Fruit fly (Drosophila melanogaster) whole organism, prepupa: ENCODE measurements around the gene RIOK2.

ENCODE experiments used
- Blimp-1 ChIP-seq: fragments of 200-800 bp; sonication (Bioruptor generic); optimal IDR thresholded peaks from 3 replicates; lab custom pipeline; 2017; ENCODE audit warnings: missing biosample characterization, missing genetic modification characterization, mild to moderate bottlenecking, moderate library complexity, missing genetic modification reagents
- CG10669 ChIP-seq: fragments of 200-800 bp; sonication (Bioruptor generic); optimal IDR thresholded peaks from 3 replicates; lab custom pipeline; 2018; ENCODE audit warnings: missing biosample characterization, mild to moderate bottlenecking, missing genetic modification characterization, moderate library complexity
- CG11762 ChIP-seq: fragments of 200-800 bp; sonication (Bioruptor generic); optimal IDR thresholded peaks from 3 replicates; lab custom pipeline; 2016; ENCODE audit warnings: missing biosample characterization, missing genetic modification characterization; ENCODE audit not compliant: insufficient read depth
- CG11902 ChIP-seq: fragments of 200-800 bp; sonication (Bioruptor generic); optimal IDR thresholded peaks from 3 replicates; lab custom pipeline; 2016; ENCODE audit warnings: missing biosample characterization, missing genetic modification characterization
- CG16779 ChIP-seq: fragments of 200-800 bp; sonication (Bioruptor generic); optimal IDR thresholded peaks from 3 replicates; lab custom pipeline; 2017; ENCODE audit warnings: missing biosample characterization, mild to moderate bottlenecking, missing genetic modification characterization
- CG3032 ChIP-seq: fragments of 200-800 bp; optimal IDR thresholded peaks from 2 replicates; lab custom pipeline; 2019; ENCODE audit warnings: missing biosample characterization, mild to moderate bottlenecking, missing genetic modification characterization, moderate library complexity
- CG32006 ChIP-seq: fragments of 200-800 bp; sonication (Bioruptor generic); optimal IDR thresholded peaks from 3 replicates; lab custom pipeline; 2017; ENCODE audit warnings: missing biosample characterization, mild to moderate bottlenecking, missing genetic modification characterization
- CG34406 ChIP-seq: fragments of 200-800 bp; sonication (Bioruptor generic); optimal IDR thresholded peaks from 3 replicates; lab custom pipeline; 2016; ENCODE audit warnings: missing biosample characterization, missing genetic modification characterization
- CG4318 ChIP-seq: fragments of 200-800 bp; sonication (Bioruptor generic); optimal IDR thresholded peaks from 3 replicates; lab custom pipeline; 2017; ENCODE audit warnings: missing biosample characterization, mild to moderate bottlenecking, missing genetic modification characterization
- CG6163 ChIP-seq: fragments of 200-800 bp; sonication (Bioruptor generic); IDR thresholded peaks from 3 replicates; pipeline ENCODE4 v1.3.6; 2022; ENCODE audit warnings: missing biosample characterization, missing genetic modification characterization
- CG6276 ChIP-seq: fragments of 200-800 bp; sonication (Bioruptor generic); optimal IDR thresholded peaks from 2 replicates; lab custom pipeline; 2017; ENCODE audit warnings: missing biosample characterization, mild to moderate bottlenecking, missing genetic modification characterization
- CG6792 ChIP-seq: fragments of 200-800 bp; sonication (Bioruptor generic); optimal IDR thresholded peaks from 3 replicates; lab custom pipeline; 2016; ENCODE audit warnings: missing biosample characterization, missing genetic modification characterization
- CG6854 ChIP-seq: fragments of 200-800 bp; sonication (Bioruptor generic); optimal IDR thresholded peaks from 2 replicates; lab custom pipeline; 2017; ENCODE audit warnings: missing biosample characterization, mild to moderate bottlenecking, missing genetic modification characterization
- CG7368 ChIP-seq: fragments of 200-800 bp; sonication (Bioruptor generic); optimal IDR thresholded peaks from 3 replicates; lab custom pipeline; 2016; ENCODE audit warnings: missing biosample characterization, missing genetic modification characterization
- CG8319 ChIP-seq: fragments of 200-800 bp; sonication (Bioruptor generic); optimal IDR thresholded peaks from 3 replicates; lab custom pipeline; 2016; ENCODE audit warnings: missing biosample characterization, missing genetic modification characterization
- CG9139 ChIP-seq: fragments of 200-800 bp; sonication (Bioruptor generic); optimal IDR thresholded peaks from 3 replicates; lab custom pipeline; 2017; ENCODE audit warnings: missing biosample characterization, mild to moderate bottlenecking, missing genetic modification characterization
- Eip75B ChIP-seq: fragments of 200-800 bp; sonication (Bioruptor generic); optimal IDR thresholded peaks from 3 replicates; lab custom pipeline; 2016; ENCODE audit warnings: missing biosample characterization, missing genetic modification characterization
- Eip78C ChIP-seq: fragments of 200-800 bp; sonication (Bioruptor generic); peaks from one replicate; lab custom pipeline; 2016; ENCODE audit warnings: missing biosample characterization, missing genetic modification characterization
- Eip93F ChIP-seq: fragments of 200-800 bp; sonication (Bioruptor generic); optimal IDR thresholded peaks from 2 replicates; lab custom pipeline; 2016; ENCODE audit warnings: missing biosample characterization, mild to moderate bottlenecking, missing genetic modification characterization
- Hr38 ChIP-seq: sonication (Bioruptor generic); optimal IDR thresholded peaks from 2 replicates; lab custom pipeline; 2016; ENCODE audit warnings: missing biosample characterization, missing genetic modification characterization
- Hr39 ChIP-seq: fragments of 200-800 bp; sonication (Bioruptor generic); optimal IDR thresholded peaks from 2 replicates; lab custom pipeline; 2016; ENCODE audit warnings: missing biosample characterization, missing genetic modification characterization
- Hr4 ChIP-seq: fragments of 200-800 bp; sonication (Bioruptor generic); optimal IDR thresholded peaks from 3 replicates; lab custom pipeline; 2016; ENCODE audit warnings: missing biosample characterization, missing genetic modification characterization
- Lpt ChIP-seq: fragments of 200-800 bp; sonication (Bioruptor generic); optimal IDR thresholded peaks from 3 replicates; lab custom pipeline; 2016; ENCODE audit warnings: missing biosample characterization, missing genetic modification characterization
- OdsH ChIP-seq: fragments of 200-800 bp; sonication (Bioruptor generic); optimal IDR thresholded peaks from 3 replicates; lab custom pipeline; 2016; ENCODE audit warnings: missing biosample characterization, missing genetic modification characterization
- Sox15 ChIP-seq: fragments of 200-800 bp; sonication (Bioruptor generic); optimal IDR thresholded peaks from 3 replicates; lab custom pipeline; 2016; ENCODE audit warnings: missing biosample characterization, missing genetic modification characterization
- acj6 ChIP-seq: fragments of 200-800 bp; sonication (Bioruptor generic); optimal IDR thresholded peaks from 3 replicates; lab custom pipeline; 2016; ENCODE audit warnings: missing biosample characterization, missing genetic modification characterization
- cyc ChIP-seq: fragments of 200-800 bp; sonication (Bioruptor generic); optimal IDR thresholded peaks from 3 replicates; lab custom pipeline; 2016; ENCODE audit warnings: missing biosample characterization, missing genetic modification characterization
- esn ChIP-seq: fragments of 200-800 bp; sonication (Bioruptor generic); optimal IDR thresholded peaks from 2 replicates; lab custom pipeline; 2016; ENCODE audit warnings: missing biosample characterization, mild to moderate bottlenecking, missing genetic modification characterization, moderate library complexity
- lz ChIP-seq: fragments of 200-800 bp; sonication (Bioruptor generic); optimal IDR thresholded peaks from 3 replicates; lab custom pipeline; 2016; ENCODE audit warnings: missing biosample characterization, missing genetic modification characterization
- net ChIP-seq: fragments of 200-800 bp; sonication (Bioruptor generic); optimal IDR thresholded peaks from 3 replicates; lab custom pipeline; 2016; ENCODE audit warnings: missing biosample characterization, missing genetic modification characterization
- pdm3 ChIP-seq: fragments of 200-800 bp; sonication (Bioruptor generic); optimal IDR thresholded peaks from 3 replicates; lab custom pipeline; 2016; ENCODE audit warnings: missing biosample characterization, missing genetic modification characterization
- salr ChIP-seq, 2 experiments: fragments of 200-800 bp; sonication (Bioruptor generic); optimal IDR thresholded peaks; 3 replicates each; lab custom pipeline; 2016 to 2018; ENCODE audit warnings: missing biosample characterization in 2 of 2, missing genetic modification characterization in 2 of 2, mild to moderate bottlenecking in 1 of 2
- spab ChIP-seq: fragments of 200-800 bp; sonication (Bioruptor generic); optimal IDR thresholded peaks from 2 replicates; lab custom pipeline; 2017; ENCODE audit warnings: missing biosample characterization, mild to moderate bottlenecking, missing genetic modification characterization, missing genetic modification reagents
- ss ChIP-seq, 2 experiments: fragments of 200-800 bp; sonication (Bioruptor generic); optimal IDR thresholded peaks; 2 replicates in 1 of 2; 3 replicates in 1 of 2; lab custom pipeline; 2017 to 2018; ENCODE audit warnings: mild to moderate bottlenecking in 2 of 2, missing biosample characterization in 2 of 2, missing genetic modification characterization in 2 of 2, moderate library complexity in 1 of 2
- svp ChIP-seq: fragments of 200-800 bp; sonication (Bioruptor generic); peaks from one replicate; lab custom pipeline; 2016; ENCODE audit warnings: missing biosample characterization, missing genetic modification characterization
- topi ChIP-seq: fragments of 200-800 bp; sonication (Bioruptor generic); optimal IDR thresholded peaks from 3 replicates; lab custom pipeline; 2016; ENCODE audit warnings: missing biosample characterization, missing genetic modification characterization
- vri ChIP-seq: fragments of 200-800 bp; sonication (Bioruptor generic); optimal IDR thresholded peaks from 3 replicates; lab custom pipeline; 2016; ENCODE audit warnings: missing biosample characterization, mild to moderate bottlenecking, missing genetic modification characterization

RIOK2 gene

dm6 chr3R:25262322-25262761 is 3.3 kb upstream of the RIOK2 start, which contains the start of the genes Kdsr and CG11858 (continued):
- no peak for TF ChIP-seq acj6 (GFP tag; lab: Kevin White, UChicago)
- TF ChIP-seq Eip93F: peak; percentile 60
- TF ChIP-seq CG7368 (GFP tag; lab: Kevin White, UChicago): no peak
- TF ChIP-seq CG32006 (GFP tag; lab: Kevin White, UChicago): no peak
- TF ChIP-seq CG9139 (GFP tag; lab: Kevin White, UChicago): no peak
- peak; percentile 13 for TF ChIP-seq Sox15
- TF ChIP-seq OdsH (GFP tag; lab: Kevin White, UChicago): no peak
- TF ChIP-seq CG11762 (GFP tag; lab: Kevin White, UChicago): no peak
- TF ChIP-seq CG8319 (GFP tag; lab: Kevin White, UChicago): no peak
- TF ChIP-seq salr (GFP tag; optimal IDR thresholded peaks at IDR 0.05; lab: Kevin White, UChicago): no peak
- TF ChIP-seq CG10669 (GFP tag; lab: Kevin White, UChicago): no peak
- TF ChIP-seq CG16779: no peak
- TF ChIP-seq Hr39 (GFP tag; lab: Kevin White, UChicago): no peak
- TF ChIP-seq CG4318: no peak
- no peak for TF ChIP-seq CG6854
- TF ChIP-seq Eip78C (GFP tag; lab: Kevin White, UChicago): no peak
- TF ChIP-seq cyc (GFP tag; lab: Kevin White, UChicago): no peak
- no peak for TF ChIP-seq pdm3 (GFP tag; lab: Kevin White, UChicago)
- TF ChIP-seq vri (GFP tag; lab: Kevin White, UChicago): peak; percentile 94
- peak; percentile 78 for TF ChIP-seq esn (GFP tag; lab: Kevin White, UChicago)
- no peak for TF ChIP-seq CG34406 (GFP tag; lab: Kevin White, UChicago)
- TF ChIP-seq Hr38 (GFP tag; lab: Kevin White, UChicago): no peak
- peak; percentile 58; the same call in 1 of the 3 replicates for TF ChIP-seq CG6163

dm6 chr3R:25266751-25267150 is 1.1 kb downstream of the RIOK2 start:
- no peak for TF ChIP-seq CG34406 (GFP tag; lab: Kevin White, UChicago)
- no peak for TF ChIP-seq svp
- TF ChIP-seq CG3032 (tag; lab: Kevin White, UChicago): no peak
- no peak for TF ChIP-seq topi

dm6 chr3R:25269909-25270308 is 4.3 kb downstream of the RIOK2 start, which contains the start of the genes CG11889 and CG11891:
Gene CG11889 (plus strand): TSS chr3R:25270209.
Gene CG11891 (plus strand): TSS chr3R:25270209.
- no peak for TF ChIP-seq CG6163
- no peak for TF ChIP-seq ss (GFP tag; optimal IDR thresholded peaks at IDR 0.05; lab: Kevin White, UChicago)
- TF ChIP-seq lz (GFP tag; lab: Kevin White, UChicago): no peak
- no peak for TF ChIP-seq CG8319 (GFP tag; lab: Kevin White, UChicago)
- TF ChIP-seq CG9139 (GFP tag; lab: Kevin White, UChicago): no peak
- TF ChIP-seq CG6792 (GFP tag; lab: Kevin White, UChicago): no peak
- no peak for TF ChIP-seq CG11902
- TF ChIP-seq spab (GFP tag; lab: Kevin White, UChicago): no peak
- TF ChIP-seq Sox15: no peak
- TF ChIP-seq CG6276: no peak
- TF ChIP-seq cyc (GFP tag; lab: Kevin White, UChicago): no peak
- TF ChIP-seq Hr4 (GFP tag; lab: Kevin White, UChicago): no peak
- TF ChIP-seq Blimp-1 (GFP tag; lab: Kevin White, UChicago): no peak
- no peak for TF ChIP-seq CG6854
- TF ChIP-seq Lpt (GFP tag; lab: Kevin White, UChicago): no peak
- TF ChIP-seq CG10669 (GFP tag; lab: Kevin White, UChicago): no peak
- TF ChIP-seq salr (GFP tag; optimal IDR thresholded peaks at IDR 0.05; lab: Kevin White, UChicago): no peak

dm6 chr3R:25273537-25273936 is 7.9 kb downstream of the RIOK2 start, which contains the start of gene CG11878:
Gene CG11878 (plus strand): TSS chr3R:25273837.
- TF ChIP-seq CG34406 (GFP tag; lab: Kevin White, UChicago) (no peak), Eip75B (GFP tag; lab: Kevin White, UChicago) (no peak), net (GFP tag; lab: Kevin White, UChicago) (no peak), CG8319 (GFP tag; lab: Kevin White, UChicago) (no peak), Hr39 (GFP tag; lab: Kevin White, UChicago) (no peak)
- TF ChIP-seq, all 60 proteins: peak for 0
